Fruit fly (Drosophila melanogaster) whole organism, pupa: ENCODE data around the gene Pdfr.

ENCODE experiments used
- CG10348 ChIP-seq: fragments of 200-800 bp; sonication (Bioruptor generic); IDR thresholded peaks from 2 replicates; pipeline ENCODE4 v1.3.6; 2022; ENCODE audit warnings: missing biosample characterization, missing genetic modification characterization
- CG13204 ChIP-seq: fragments of 200-800 bp; sonication (Bioruptor generic); optimal IDR thresholded peaks from 2 replicates; lab custom pipeline; 2018; ENCODE audit warnings: missing biosample characterization, mild to moderate bottlenecking, missing genetic modification characterization, moderate library complexity
- CG15710 ChIP-seq: fragments of 200-800 bp; sonication (Bioruptor generic); optimal IDR thresholded peaks from 2 replicates; lab custom pipeline; 2018; ENCODE audit warnings: missing biosample characterization, mild to moderate bottlenecking, missing genetic modification characterization, moderate library complexity
- CG17806 ChIP-seq: fragments of 200-800 bp; sonication (Bioruptor generic); optimal IDR thresholded peaks from 2 replicates; lab custom pipeline; 2018; ENCODE audit warnings: missing biosample characterization, mild to moderate bottlenecking, missing genetic modification characterization, moderate library complexity
- CG34367 ChIP-seq: fragments of 200-800 bp; sonication (Bioruptor generic); optimal IDR thresholded peaks from 2 replicates; lab custom pipeline; 2018; ENCODE audit warnings: missing biosample characterization, mild to moderate bottlenecking, missing genetic modification characterization
- CG8159 ChIP-seq: fragments of 200-800 bp; sonication (Bioruptor generic); optimal IDR thresholded peaks from 3 replicates; lab custom pipeline; 2018; ENCODE audit warnings: missing biosample characterization, mild to moderate bottlenecking, missing genetic modification characterization, moderate library complexity
- CG8301 ChIP-seq: fragments of 200-800 bp; sonication (Bioruptor generic); optimal IDR thresholded peaks from 2 replicates; lab custom pipeline; 2018; ENCODE audit warnings: missing biosample characterization, mild to moderate bottlenecking, missing genetic modification characterization
- EcR ChIP-seq: fragments of 200-800 bp; sonication (Bioruptor generic); optimal IDR thresholded peaks from 3 replicates; lab custom pipeline; 2019; ENCODE audit warnings: missing biosample characterization, missing genetic modification characterization, mild to moderate bottlenecking, moderate library complexity, missing genetic modification reagents
- Ets98B ChIP-seq: fragments of 200-800 bp; sonication (Bioruptor generic); IDR thresholded peaks from 2 replicates; pipeline ENCODE4 v1.3.6; 2022; ENCODE audit warnings: missing biosample characterization, missing genetic modification characterization
- fd96Ca ChIP-seq: fragments of 200-800 bp; sonication (Bioruptor generic); IDR thresholded peaks from 3 replicates; pipeline ENCODE4 v1.3.6; 2022; ENCODE audit warnings: missing biosample characterization, missing genetic modification characterization
- gl ChIP-seq: fragments of 200-800 bp; sonication (Bioruptor generic); optimal IDR thresholded peaks from 2 replicates; lab custom pipeline; 2018; ENCODE audit warnings: missing biosample characterization, mild to moderate bottlenecking, missing genetic modification characterization

- TF ChIP-seq CG8301 = peak; percentile 58
- peak; percentile 52 for TF ChIP-seq CG17806
- peak; percentile 41 for TF ChIP-seq CG8159 (tag; lab: Kevin White, UChicago)
- peak; percentile 29 for TF ChIP-seq CG15710 (tag; lab: Kevin White, UChicago)
- peak; percentile 10 for TF ChIP-seq CG34367 (tag; lab: Kevin White, UChicago)
- TF ChIP-seq EcR (GFP tag; lab: Kevin White, UChicago) = peak; percentile 26
- TF ChIP-seq CG13204 (GFP tag; lab: Kevin White, UChicago) = peak; percentile 75
- peak; percentile 10 for TF ChIP-seq gl (tag; lab: Kevin White, UChicago)
- TF ChIP-seq Ets98B = peak; percentile 84
- peak; percentile 86 for TF ChIP-seq fd96Ca (GFP tag; lab: Robert Waterston, UW)
- no peak for TF ChIP-seq CG10348 (GFP tag; lab: Robert Waterston, UW)
These were observed 36.7 kb downstream of the Pdfr start, which contains the start of gene egh for dm6 chrX:2588415-2589411.
